Fruit fly (Drosophila melanogaster): ENCODE data around the gene CG2701.

Gene CG2701

dm6 chrX:2714730-2715129, 5.4 kb downstream of the CG2701 start (continued):
- TF ChIP-seq phol (tag; optimal IDR thresholded peaks at IDR 0.05) (peak; percentile 31), exex (tag; optimal IDR thresholded peaks at IDR 0.05) (no peak), CG3995 (GFP tag; optimal IDR thresholded peaks at IDR 0.05) (peak; percentile 85), ac (GFP tag; optimal IDR thresholded peaks at IDR 0.05) (no peak), CG2120 (GFP tag; optimal IDR thresholded peaks at IDR 0.05) (peak; percentile 18), CG5245 (GFP tag; optimal IDR thresholded peaks at IDR 0.05) (no peak), pfk (GFP tag; optimal IDR thresholded peaks at IDR 0.05) (no peak), CG18619 (GFP tag; optimal IDR thresholded peaks at IDR 0.05) (no peak), Ssrp (tag; optimal IDR thresholded peaks at IDR 0.05) (no peak), ato (GFP tag; IDR thresholded peaks at IDR 0.05; ENCODE audit: partially characterized antibody) (no peak), vnd (GFP tag; IDR thresholded peaks at IDR 0.05; ENCODE audit: partially characterized antibody) (0 out of 3 replicates have a peak, but pooled peaks have one; percentile 11), CG15601 (tag; optimal IDR thresholded peaks at IDR 0.05) (no peak), CG42726 (GFP tag; IDR thresholded peaks at IDR 0.05; ENCODE audit: partially characterized antibody) (peak; percentile 37; the same call in 1 of the 2 replicates), CrebB (tag; optimal IDR thresholded peaks at IDR 0.05) (no peak), al (GFP tag; IDR thresholded peaks at IDR 0.05) (no peak), Fer2 (tag; optimal IDR thresholded peaks at IDR 0.05) (no peak), dysf (GFP tag; IDR thresholded peaks at IDR 0.05) (0 out of 3 replicates have a peak, but pooled peaks have one; percentile 45), CG14441 (GFP tag; IDR thresholded peaks at IDR 0.05) (no peak), br (optimal IDR thresholded peaks at IDR 0.05) (no peak), Myb (GFP tag; optimal IDR thresholded peaks at IDR 0.05) (peak; percentile 60), Oaz (GFP tag; IDR thresholded peaks at IDR 0.05) (no peak), Chrac-16 (GFP tag; optimal IDR thresholded peaks at IDR 0.05) (no peak), MBD-R2 (GFP tag; IDR thresholded peaks at IDR 0.05) (peak; percentile 54), CG12155 (GFP tag; optimal IDR thresholded peaks at IDR 0.05) (no peak), CG10147 (GFP tag; optimal IDR thresholded peaks at IDR 0.05) (no peak), Sry-δ (GFP tag; optimal IDR thresholded peaks at IDR 0.05) (peak; percentile 36), oc (tag; optimal IDR thresholded peaks at IDR 0.05) (no peak), ssp (GFP tag; IDR thresholded peaks at IDR 0.05) (0 out of 2 replicates have a peak, but pooled peaks have one; percentile 8), Dip2 (GFP tag; IDR thresholded peaks at IDR 0.05) (no peak), CG12236 (GFP tag; optimal IDR thresholded peaks at IDR 0.05) (no peak), CG18764 (GFP tag; optimal IDR thresholded peaks at IDR 0.05) (peak; percentile 87), CG6813 (GFP tag; optimal IDR thresholded peaks at IDR 0.05) (no peak), bsh (GFP tag; optimal IDR thresholded peaks at IDR 0.05) (no peak), CG13424 (tag; optimal IDR thresholded peaks at IDR 0.05) (peak; percentile 42), CG4730 (GFP tag; IDR thresholded peaks at IDR 0.05) (no peak), HmgZ (tag; optimal IDR thresholded peaks at IDR 0.05) (peak; percentile 6), CG15514 (GFP tag; optimal IDR thresholded peaks at IDR 0.05) (peak; percentile 98), Rfx (GFP tag; IDR thresholded peaks at IDR 0.05) (peak; percentile 50), Scr (GFP tag; IDR thresholded peaks at IDR 0.05; ENCODE audit: partially characterized antibody) (peak; percentile 44; the same call in 1 of the 2 replicates), Xbp1 (GFP tag; optimal IDR thresholded peaks at IDR 0.05) (no peak), lilli (GFP tag; optimal IDR thresholded peaks at IDR 0.05) (peak; percentile 14), ap (GFP tag; IDR thresholded peaks at IDR 0.05) (no peak), H15 (GFP tag; IDR thresholded peaks at IDR 0.05) (no peak), CG4707 (GFP tag; optimal IDR thresholded peaks at IDR 0.05) (no peak), CoRest (tag; optimal IDR thresholded peaks at IDR 0.05) (no peak), CG8359 (GFP tag; optimal IDR thresholded peaks at IDR 0.05; ENCODE audit: borderline replicate concordance) (no peak), CG14965 (GFP tag; optimal IDR thresholded peaks at IDR 0.05; ENCODE audit: borderline replicate concordance) (no peak), Jarid2 (GFP tag; optimal IDR thresholded peaks at IDR 0.05) (no peak), en (GFP tag; optimal IDR thresholded peaks at IDR 0.05) (no peak), p53 (GFP tag; optimal IDR thresholded peaks at IDR 0.05) (no peak), CG14710 (tag; optimal IDR thresholded peaks at IDR 0.05) (no peak)

All from whole organism, embryonic.